Fruit fly (Drosophila melanogaster): ENCODE results near the gene ND-51.

ND-51 gene

dm6 chr2L:6037830-6038229 lies 24.7 kb downstream of the ND-51 start, which contains the start of the genes CG9117 and CG31643 (continued):
- TF ChIP-seq Doc3 (GFP tag; IDR thresholded peaks at IDR 0.05; ENCODE audit: partially characterized antibody) (peak; percentile 31; the same call in 1 of the 3 replicates), sqz (GFP tag; optimal IDR thresholded peaks at IDR 0.05) (no peak), Asciz (GFP tag; optimal IDR thresholded peaks at IDR 0.05) (no peak), ranshi (GFP tag; IDR thresholded peaks at IDR 0.05) (no peak), CG12071 (GFP tag; optimal IDR thresholded peaks at IDR 0.05) (no peak), Hr39 (optimal IDR thresholded peaks at IDR 0.05) (no peak), CG6175 (GFP tag; IDR thresholded peaks at IDR 0.05) (no peak), CoRest (tag; optimal IDR thresholded peaks at IDR 0.05) (peak; percentile 42), CG13287 (GFP tag; IDR thresholded peaks at IDR 0.05; ENCODE audit: partially characterized antibody) (peak; percentile 62), CG14860 (GFP tag; IDR thresholded peaks at IDR 0.05; ENCODE audit: partially characterized antibody) (no peak), psq (GFP tag; optimal IDR thresholded peaks at IDR 0.05) (no peak), CG33213 (GFP tag; optimal IDR thresholded peaks at IDR 0.05) (peak; percentile 47), z (GFP tag; IDR thresholded peaks at IDR 0.05) (no peak), B-H2 (GFP tag; optimal IDR thresholded peaks at IDR 0.05) (no peak), CG7928 (GFP tag; optimal IDR thresholded peaks at IDR 0.05) (peak; percentile 23), Camta (GFP tag; optimal IDR thresholded peaks at IDR 0.05) (peak; percentile 62), CG11085 (GFP tag; IDR thresholded peaks at IDR 0.05) (no peak), wdn (GFP tag; IDR thresholded peaks at IDR 0.05) (no peak), ind (GFP tag; optimal IDR thresholded peaks at IDR 0.05) (no peak), H15 (GFP tag; IDR thresholded peaks at IDR 0.05) (no peak), her (GFP tag; optimal IDR thresholded peaks at IDR 0.05) (no peak), CG17912 (GFP tag; optimal IDR thresholded peaks at IDR 0.05) (peak; percentile 12), slou (GFP tag; optimal IDR thresholded peaks at IDR 0.05) (no peak), br (optimal IDR thresholded peaks at IDR 0.05) (no peak), HHEX (GFP tag; optimal IDR thresholded peaks at IDR 0.05) (no peak), NC2β (GFP tag; optimal IDR thresholded peaks at IDR 0.05) (peak; percentile 32), pzg (GFP tag; optimal IDR thresholded peaks at IDR 0.05) (peak; percentile 64), CG11504 (tag; optimal IDR thresholded peaks at IDR 0.05) (no peak), CG6689 (GFP tag; IDR thresholded peaks at IDR 0.05) (no peak), ac (GFP tag; optimal IDR thresholded peaks at IDR 0.05) (no peak), CG7839 (tag; optimal IDR thresholded peaks at IDR 0.05) (no peak), CG18262 (tag; optimal IDR thresholded peaks at IDR 0.05) (no peak), cato (GFP tag; optimal IDR thresholded peaks at IDR 0.05; ENCODE audit: borderline replicate concordance) (peak; percentile 18), CG3995 (GFP tag; optimal IDR thresholded peaks at IDR 0.05) (no peak), Sox102F (GFP tag; optimal IDR thresholded peaks at IDR 0.05) (no peak), CG11723 (GFP tag; optimal IDR thresholded peaks at IDR 0.05) (no peak), tup (GFP tag; optimal IDR thresholded peaks at IDR 0.05) (no peak), bab2 (GFP tag; optimal IDR thresholded peaks at IDR 0.05) (peak; percentile 57), CG15514 (GFP tag; optimal IDR thresholded peaks at IDR 0.05) (peak; percentile 74), Fer3 (tag; optimal IDR thresholded peaks at IDR 0.05) (peak; percentile 48), CG14441 (GFP tag; IDR thresholded peaks at IDR 0.05) (peak; percentile 29; the same call in 1 of the 2 replicates), fd102C (GFP tag; optimal IDR thresholded peaks at IDR 0.05) (no peak), ab (GFP tag; optimal IDR thresholded peaks at IDR 0.05) (no peak), CG12219 (GFP tag; optimal IDR thresholded peaks at IDR 0.05) (no peak), seq (GFP tag; IDR thresholded peaks at IDR 0.05) (no peak), Atf3 (GFP tag; optimal IDR thresholded peaks at IDR 0.05) (no peak), Nf-YC (tag; optimal IDR thresholded peaks at IDR 0.05) (no peak), CG14667 (GFP tag; IDR thresholded peaks at IDR 0.05) (no peak), twi (tag; optimal IDR thresholded peaks at IDR 0.05) (peak; percentile 11), rib (GFP tag; IDR thresholded peaks at IDR 0.05) (no peak), Antp (GFP tag; optimal IDR thresholded peaks at IDR 0.05) (peak; percentile 46), tio (GFP tag; optimal IDR thresholded peaks at IDR 0.05) (no peak)
